Fruit fly (Drosophila melanogaster): ENCODE data around the gene IntS6.

The IntS6 gene

dm6 chrX:5764001-5764892 is 17.2 kb upstream of the IntS6 start, which contains the start of the genes MAPk-Ak2 and CG42699:
Gene MAPk-Ak2 (minus strand): TSS chrX:5764203.
Gene CG42699 (plus strand): TSS chrX:5764553.
- TF ChIP-seq CG8478 (optimal IDR thresholded peaks at IDR 0.05) (no peak), Dll (optimal IDR thresholded peaks at IDR 0.05) (no peak), EcR (GFP tag; optimal IDR thresholded peaks at IDR 0.05) (no peak), psq (optimal IDR thresholded peaks at IDR 0.05) (no peak), pan (optimal IDR thresholded peaks at IDR 0.05) (no peak), usp (GFP tag; optimal IDR thresholded peaks at IDR 0.05) (no peak)

dm6 chrX:5763443-5764000 is 16.5 kb upstream of the IntS6 start:
- TF ChIP-seq pan (optimal IDR thresholded peaks at IDR 0.05): no peak
- no peak for TF ChIP-seq EcR (GFP tag; optimal IDR thresholded peaks at IDR 0.05)
- TF ChIP-seq usp (GFP tag; optimal IDR thresholded peaks at IDR 0.05): no peak
- no peak for TF ChIP-seq psq (optimal IDR thresholded peaks at IDR 0.05)
- no peak for TF ChIP-seq CG8478 (optimal IDR thresholded peaks at IDR 0.05)
- TF ChIP-seq Dll (optimal IDR thresholded peaks at IDR 0.05): no peak

DNA sequence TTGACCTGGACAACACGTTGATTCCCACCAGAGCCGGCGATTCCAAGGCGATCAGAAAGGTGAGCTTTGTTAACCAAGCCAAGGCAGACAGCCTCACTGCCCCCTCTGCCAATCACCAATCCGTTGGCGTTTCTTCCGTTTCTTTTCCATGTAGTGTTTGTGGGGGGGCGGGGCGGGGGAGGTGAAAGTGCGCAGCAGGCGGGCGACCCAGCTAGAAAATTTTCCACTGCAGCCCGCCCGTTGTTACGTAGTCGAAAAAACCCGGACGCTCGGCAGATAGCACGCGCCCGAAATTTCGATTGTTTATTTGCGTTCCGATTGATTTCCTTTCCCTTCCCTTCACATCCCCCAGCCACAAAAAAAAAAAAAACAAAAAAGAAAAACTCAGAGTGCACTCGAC is 9.1 kb upstream of the IntS6 start:
- TF ChIP-seq Dll (optimal IDR thresholded peaks at IDR 0.05): no peak
- TF ChIP-seq usp (GFP tag; optimal IDR thresholded peaks at IDR 0.05): no peak
- no peak for TF ChIP-seq pan (optimal IDR thresholded peaks at IDR 0.05)
- no peak for TF ChIP-seq CG8478 (optimal IDR thresholded peaks at IDR 0.05)

dm6 chrX:5754837-5755828 is 8.1 kb upstream of the IntS6 start, which contains the start of the genes lin-52 and CG15771:
Gene lin-52 (minus strand): TSS chrX:5754958.
Gene CG15771 (plus strand): TSS chrX:5755574.
- TF ChIP-seq CG8478 (optimal IDR thresholded peaks at IDR 0.05): no peak
- TF ChIP-seq psq (optimal IDR thresholded peaks at IDR 0.05): no peak
- TF ChIP-seq usp (GFP tag; optimal IDR thresholded peaks at IDR 0.05): no peak
- TF ChIP-seq Dll (optimal IDR thresholded peaks at IDR 0.05): peak; percentile 77
- TF ChIP-seq EcR (GFP tag; optimal IDR thresholded peaks at IDR 0.05): no peak
- no peak for TF ChIP-seq pan (optimal IDR thresholded peaks at IDR 0.05)

- TF ChIP-seq Dll (optimal IDR thresholded peaks at IDR 0.05) (no peak), usp (GFP tag; optimal IDR thresholded peaks at IDR 0.05) (no peak), psq (optimal IDR thresholded peaks at IDR 0.05) (no peak)
These were observed 5.8 kb upstream of the IntS6 start for dm6 chrX:5752838-5753237.

DNA sequence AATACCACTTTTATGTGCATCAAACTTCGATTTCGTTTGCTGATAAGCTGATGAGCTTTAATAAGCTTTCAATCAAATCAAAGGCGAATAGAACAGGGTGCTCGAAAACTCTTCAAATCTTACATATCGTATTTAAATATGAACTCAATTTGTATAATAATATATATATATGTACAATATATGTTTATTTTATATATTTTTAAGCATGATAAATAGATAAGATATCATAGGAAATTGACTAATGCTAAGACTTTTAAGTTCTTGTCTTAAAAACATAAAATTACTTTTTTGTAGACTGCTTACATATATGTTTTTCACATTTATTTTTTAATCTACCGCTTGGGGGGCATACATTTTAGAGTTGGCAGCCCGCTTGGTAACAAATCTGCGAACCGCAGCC is 4.9 kb upstream of the IntS6 start, which contains the start of gene CG15772:
TSS of gene CG15772 (plus strand) at position 301 of the 400 bp plus-strand sequence.
- TF ChIP-seq pan (optimal IDR thresholded peaks at IDR 0.05) (no peak), usp (GFP tag; optimal IDR thresholded peaks at IDR 0.05) (no peak), psq (optimal IDR thresholded peaks at IDR 0.05) (no peak), Dll (optimal IDR thresholded peaks at IDR 0.05) (no peak), CG8478 (optimal IDR thresholded peaks at IDR 0.05) (no peak), EcR (GFP tag; optimal IDR thresholded peaks at IDR 0.05) (no peak)

- TF ChIP-seq CG8478 (optimal IDR thresholded peaks at IDR 0.05): no peak
- TF ChIP-seq pan (optimal IDR thresholded peaks at IDR 0.05): no peak
- no peak for TF ChIP-seq psq (optimal IDR thresholded peaks at IDR 0.05)
- no peak for TF ChIP-seq usp (GFP tag; optimal IDR thresholded peaks at IDR 0.05)
- no peak for TF ChIP-seq Dll (optimal IDR thresholded peaks at IDR 0.05)
- TF ChIP-seq EcR (GFP tag; optimal IDR thresholded peaks at IDR 0.05): no peak
These were observed 926 bp downstream of the IntS6 start for dm6 chrX:5745840-5746815.

- no peak for TF ChIP-seq EcR (GFP tag; optimal IDR thresholded peaks at IDR 0.05)
- TF ChIP-seq pan (optimal IDR thresholded peaks at IDR 0.05): no peak
These were observed 1.9 kb downstream of the IntS6 start for dm6 chrX:5744992-5745732.

DNA sequence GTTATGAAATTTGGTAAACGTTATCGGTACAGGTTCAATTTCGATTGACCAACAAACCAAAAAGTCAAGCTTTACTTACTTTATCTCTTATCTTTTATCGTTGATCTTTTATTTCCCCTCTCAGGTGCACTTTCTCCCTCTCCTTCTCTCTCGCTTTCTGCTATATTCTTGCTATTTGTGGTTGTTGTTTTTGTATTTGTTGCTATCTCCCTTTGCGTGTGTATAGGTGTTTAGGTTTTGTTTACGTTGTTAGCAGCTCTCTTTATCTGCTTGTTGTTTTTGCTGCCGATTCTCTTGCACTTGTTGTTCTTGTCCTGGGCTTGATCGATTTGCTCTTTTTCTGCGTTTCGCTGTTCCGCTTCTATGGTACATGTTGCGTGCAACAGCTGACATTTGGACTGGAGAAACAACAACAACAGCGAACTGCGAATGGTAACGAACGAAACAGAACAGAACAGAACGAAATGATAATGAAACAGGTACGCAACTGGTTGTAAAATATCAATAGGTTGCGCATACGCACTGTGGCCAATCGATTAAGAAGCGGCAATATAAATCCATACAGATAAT is 2.7 kb downstream of the IntS6 start:
- TF ChIP-seq psq (optimal IDR thresholded peaks at IDR 0.05) (no peak), usp (GFP tag; optimal IDR thresholded peaks at IDR 0.05) (no peak), CG8478 (optimal IDR thresholded peaks at IDR 0.05) (no peak), pan (optimal IDR thresholded peaks at IDR 0.05) (no peak), Dll (optimal IDR thresholded peaks at IDR 0.05) (no peak), EcR (GFP tag; optimal IDR thresholded peaks at IDR 0.05) (no peak)

- no peak for TF ChIP-seq psq (optimal IDR thresholded peaks at IDR 0.05)
These were observed 5.4 kb downstream of the IntS6 start for dm6 chrX:5741625-5742024.
